Worm (Caenorhabditis elegans) whole organism, young adult: Measurements from ENCODE around the gene F32H5.4.

Experiments
- F57A8.1 ChIP-seq: fragments of 200-800 bp; sonication (Bioruptor generic); optimal IDR thresholded peaks from 2 replicates; lab custom pipeline; 2018; ENCODE audit warnings: mild to moderate bottlenecking, missing genetic modification characterization, moderate library complexity, missing compliant biosample characterization
- dpl-1 ChIP-seq: fragments of 150-350 bp; optimal IDR thresholded peaks from 2 replicates; lab custom pipeline; 2014; ENCODE audit warnings: missing biosample characterization, missing genetic modification reagents, missing genetic modification characterization
- pbrm-1 ChIP-seq: fragments of 200-800 bp; sonication (Bioruptor generic); IDR thresholded peaks from 2 replicates; pipeline ENCODE4 v1.3.6; 2022; ENCODE audit warnings: missing genetic modification reagents, missing genetic modification characterization, missing compliant biosample characterization
- pha-4 ChIP-seq: fragments of 150-350 bp; sonication (generic microtip); optimal IDR thresholded peaks from 2 replicates; lab custom pipeline; 2014; ENCODE audit warnings: missing biosample characterization, missing genetic modification reagents, missing genetic modification characterization
- snpc-4 ChIP-seq, 5 experiments: fragments of 150-350 bp in 1 of 5; sonication (generic microtip) in 4 of 5; optimal IDR thresholded peaks; 2 replicates each; lab custom pipeline; 2014 to 2018; ENCODE audit warnings: missing genetic modification characterization in 5 of 5, missing biosample characterization in 3 of 5, antibody characterized with exemption in 2 of 5, mild to moderate bottlenecking in 2 of 5, missing compliant biosample characterization in 2 of 5, missing genotype in 2 of 5, moderate library complexity in 2 of 5, missing genetic modification reagents in 1 of 5

DNA sequence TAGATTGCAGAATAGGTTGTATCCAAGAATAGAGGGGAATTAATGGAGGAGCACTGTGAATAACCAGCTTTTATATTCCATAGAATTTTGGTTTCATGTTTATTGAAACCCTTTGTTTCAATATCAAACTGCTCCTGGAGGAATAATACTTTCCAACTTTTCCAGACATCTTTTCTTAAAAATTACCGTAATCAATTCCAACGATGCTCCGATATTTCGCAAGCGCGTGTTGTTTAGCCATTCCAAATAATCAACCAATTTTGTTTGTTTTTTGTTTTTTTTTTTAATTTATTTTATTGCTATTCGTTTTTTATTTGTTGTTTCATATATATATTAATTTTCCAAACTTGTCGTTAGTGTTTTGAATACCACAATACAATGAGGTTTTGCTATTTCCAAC lies 45.7 kb downstream of the F32H5.4 start, which contains the start of gene cutl-1:
- TF ChIP-seq pha-4 (tag; lab: Kevin White, UChicago) (no peak), snpc-4 (GFP tag; optimal IDR thresholded peaks at IDR 0.05; lab: Kevin White, UChicago) (no peak), snpc-4 (tag; optimal IDR thresholded peaks at IDR 0.05; lab: Kevin White, UChicago) (no peak), dpl-1 (GFP tag; lab: Kevin White, UChicago) (no peak), pbrm-1 (no peak), F57A8.1 (GFP tag; lab: Kevin White, UChicago) (no peak)
